Worm (Caenorhabditis elegans) whole organism, L4/young adult: Measurements from ENCODE around the gene crb-1.

ENCODE experiments used
- W03F9.2 ChIP-seq: fragments of 150-350 bp; optimal IDR thresholded peaks from 2 replicates; lab custom pipeline; 2014; ENCODE audit warnings: missing biosample characterization, missing genetic modification characterization
- him-1 ChIP-seq: sonication (generic microtip); optimal IDR thresholded peaks from 2 replicates; lab custom pipeline; 2016; ENCODE audit warnings: missing genotype, missing genetic modification reagents, missing genetic modification characterization, missing compliant biosample characterization

- no peak for TF ChIP-seq him-1 (tag; lab: Kevin White, UChicago)
- no peak for TF ChIP-seq W03F9.2 (tag; lab: Kevin White, UChicago)
These were observed 37.9 kb downstream of the crb-1 start for ce11 chrX:17375877-17376276.
